Worm (Caenorhabditis elegans): Measurements from ENCODE around the gene nhr-56.

DNA sequence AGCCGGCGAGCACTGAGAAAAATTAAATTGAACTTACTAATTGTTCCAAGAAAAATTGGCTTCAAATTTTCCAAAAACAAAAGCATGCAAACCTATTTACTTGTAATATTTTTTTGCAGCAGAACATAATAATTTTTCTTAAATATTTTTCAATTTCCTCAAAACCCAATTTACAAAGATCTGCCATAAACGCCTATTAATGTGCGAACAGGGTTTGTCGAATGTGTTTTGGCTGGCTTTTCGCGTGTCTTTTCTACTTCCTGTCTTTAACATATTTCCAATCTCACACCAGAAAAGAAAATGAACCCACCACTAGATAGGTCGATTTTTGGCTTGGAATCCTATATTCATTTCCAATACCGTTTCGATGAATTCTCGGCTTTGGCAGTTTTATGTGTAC, 43.6 kb upstream of the nhr-56 start, which contains the start of gene C45H4.18:
- TF ChIP-seq him-1 (tag; optimal IDR thresholded peaks at IDR 0.05) (no peak), Y56A3A.18 (GFP tag; IDR thresholded peaks at IDR 0.05) (no peak), bed-2 (GFP tag; IDR thresholded peaks at IDR 0.05) (no peak), B0019.2 (GFP tag; conservative IDR thresholded peaks at IDR 0.05) (no peak), unc-62 (GFP tag; optimal IDR thresholded peaks at IDR 0.05) (no peak), Y79H2A.3 (GFP tag; conservative IDR thresholded peaks at IDR 0.05) (no peak), F23B12.7 (tag; optimal IDR thresholded peaks at IDR 0.05; ENCODE audit: insufficient read depth) (no peak), nhr-27 (tag; optimal IDR thresholded peaks at IDR 0.05) (no peak), chd-7 (tag; optimal IDR thresholded peaks at IDR 0.05) (no peak), K11D2.4 (GFP tag; IDR thresholded peaks at IDR 0.05) (no peak)
